Worm (Caenorhabditis elegans): ENCODE data around the gene C44C10.10.

Gene C44C10.10

DNA sequence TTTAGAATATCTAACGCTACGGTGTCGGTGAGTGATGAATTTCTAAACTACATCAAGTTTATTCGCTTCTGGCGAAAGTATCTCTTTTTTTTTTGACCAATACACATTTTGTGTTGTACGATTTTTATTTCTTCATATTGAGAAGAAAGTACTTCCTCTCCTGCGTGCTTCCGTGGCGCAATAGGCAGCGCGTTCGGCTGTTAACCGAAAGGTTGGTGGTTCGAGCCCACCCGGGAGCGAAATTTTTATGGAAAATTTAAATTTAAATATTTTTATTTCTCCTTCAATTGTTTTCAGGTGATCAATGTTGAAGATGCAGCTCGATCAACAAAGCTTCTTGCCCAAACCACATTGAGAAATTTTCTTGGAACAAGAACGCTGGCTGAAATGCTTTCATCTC lies 44.6 kb upstream of the C44C10.10 start:
- TF ChIP-seq gmeb-1 (tag; optimal IDR thresholded peaks at IDR 0.05), result peak; percentile 43
- peak; percentile 63 for TF ChIP-seq sma-3 (GFP tag; optimal IDR thresholded peaks at IDR 0.05)
- peak; percentile 22 for TF ChIP-seq nhr-25 (tag; optimal IDR thresholded peaks at IDR 0.05)
- no peak for TF ChIP-seq zag-1 (tag; optimal IDR thresholded peaks at IDR 0.05)
- peak; percentile 23 for TF ChIP-seq sma-9 (GFP tag; optimal IDR thresholded peaks at IDR 0.05)
- TF ChIP-seq sma-9 (tag; optimal IDR thresholded peaks at IDR 0.05), result no peak
- TF ChIP-seq crh-2 (tag; optimal IDR thresholded peaks at IDR 0.05), result peak; percentile 22
- TF ChIP-seq nhr-21 (tag; optimal IDR thresholded peaks at IDR 0.05), result peak; percentile 25
- TF ChIP-seq unc-55 (GFP tag; optimal IDR thresholded peaks at IDR 0.05), result no peak
- TF ChIP-seq lin-13 (GFP tag; optimal IDR thresholded peaks at IDR 0.05), result peak; percentile 3
- TF ChIP-seq nhr-237 (tag; optimal IDR thresholded peaks at IDR 0.05), result no peak
- TF ChIP-seq C34F6.9 (tag; optimal IDR thresholded peaks at IDR 0.05), result no peak
- TF ChIP-seq fos-1 (tag; optimal IDR thresholded peaks at IDR 0.05), result peak; percentile 27

DNA sequence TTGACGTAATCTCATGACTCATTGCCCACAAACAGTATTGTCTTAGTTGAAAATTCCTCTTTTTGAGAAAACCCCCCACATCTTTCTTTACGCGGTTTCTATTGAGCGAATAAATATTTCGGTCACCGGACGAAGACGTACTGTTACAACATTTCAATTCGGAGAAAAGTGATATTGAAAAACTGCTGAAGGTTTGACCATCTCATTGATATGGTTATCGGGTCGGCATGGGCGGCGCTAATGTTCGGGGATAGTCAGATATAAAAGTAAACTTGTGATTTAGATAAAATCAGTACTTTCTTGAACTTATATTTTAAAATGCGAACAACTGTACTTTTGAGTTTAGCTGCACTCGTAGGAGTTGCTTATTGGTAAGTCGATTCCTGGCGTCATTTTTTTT lies 42.9 kb upstream of the C44C10.10 start, which contains the start of gene T04F8.8:
Gene T04F8.8 (plus strand): TSS at position 301 of the 400 bp plus-strand sequence.
- TF ChIP-seq sma-3 (GFP tag; optimal IDR thresholded peaks at IDR 0.05) (peak; percentile 64), lsy-2 (tag; optimal IDR thresholded peaks at IDR 0.05) (no peak), unc-62 (GFP tag; optimal IDR thresholded peaks at IDR 0.05) (no peak)

DNA sequence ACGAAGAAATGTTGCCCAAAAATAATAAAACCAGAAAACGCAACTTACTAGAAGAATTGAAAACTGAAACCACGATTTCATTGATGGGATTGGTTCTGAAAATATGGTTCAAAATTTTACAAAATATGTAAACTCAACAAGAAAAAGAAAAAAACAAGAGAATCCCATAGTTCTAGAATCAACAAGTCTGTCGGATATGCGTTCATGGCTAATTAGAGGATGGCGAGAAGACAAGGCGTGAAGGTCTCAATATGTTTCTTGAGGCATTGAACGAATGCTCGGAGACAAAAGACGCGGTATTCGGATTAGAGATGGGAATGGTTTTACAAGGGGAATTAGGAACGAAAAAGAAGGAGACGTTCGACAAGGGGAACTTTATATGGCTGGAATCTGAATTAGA lies 39.4 kb upstream of the C44C10.10 start, which contains the start of gene cutl-11:
Gene cutl-11 (minus strand): TSS at position 101 of the 400 bp plus-strand sequence.
- TF ChIP-seq nhr-237 (tag; optimal IDR thresholded peaks at IDR 0.05), result no peak

DNA sequence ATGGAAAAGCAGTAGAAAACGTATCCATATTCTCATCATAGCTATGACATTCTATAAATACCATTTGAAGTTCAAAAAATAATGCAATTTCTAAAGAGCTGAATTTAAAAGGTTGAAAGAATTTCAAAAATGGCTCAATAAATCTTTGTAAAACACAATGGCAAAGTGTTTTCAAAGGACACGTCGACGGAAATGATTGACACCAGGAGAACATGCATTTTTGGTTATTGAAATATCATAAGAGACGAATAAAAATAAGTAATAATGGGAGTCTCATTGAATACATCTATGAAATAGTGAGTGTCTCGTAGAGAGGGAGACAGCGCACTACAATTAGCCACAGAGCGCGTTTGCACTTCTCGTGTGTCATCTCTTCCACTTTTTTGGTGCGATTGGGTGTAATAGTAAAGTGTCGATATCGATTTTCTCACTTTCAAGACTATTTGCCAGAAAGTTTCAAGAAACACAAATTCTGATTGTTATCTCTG lies 33.6 kb upstream of the C44C10.10 start, which contains the start of gene T04F8.2:
Gene T04F8.2 (minus strand): TSS at position 51 of the 488 bp plus-strand sequence.
- TF ChIP-seq mbf-1 (tag; optimal IDR thresholded peaks at IDR 0.05) (no peak), sma-3 (GFP tag; optimal IDR thresholded peaks at IDR 0.05) (peak; percentile 29), fos-1 (tag; optimal IDR thresholded peaks at IDR 0.05) (peak; percentile 82), blmp-1 (tag; optimal IDR thresholded peaks at IDR 0.05; ENCODE audit: insufficient read depth) (no peak), C34F6.9 (tag; optimal IDR thresholded peaks at IDR 0.05) (peak; percentile 77), ztf-11 (tag; optimal IDR thresholded peaks at IDR 0.05) (no peak), ceh-16 (tag; optimal IDR thresholded peaks at IDR 0.05) (peak; percentile 32), ceh-82 (tag; optimal IDR thresholded peaks at IDR 0.05) (no peak), sma-9 (GFP tag; optimal IDR thresholded peaks at IDR 0.05) (peak; percentile 76), sma-9 (tag; optimal IDR thresholded peaks at IDR 0.05) (no peak), nhr-21 (tag; optimal IDR thresholded peaks at IDR 0.05) (peak; percentile 33), nhr-237 (tag; optimal IDR thresholded peaks at IDR 0.05) (no peak), lsy-2 (tag; optimal IDR thresholded peaks at IDR 0.05) (peak in 1 of 2 experiments; percentile 67), lin-39 (tag; optimal IDR thresholded peaks at IDR 0.05) (no peak), elt-1 (tag; optimal IDR thresholded peaks at IDR 0.05) (no peak), lin-11 (tag; optimal IDR thresholded peaks at IDR 0.05) (peak; percentile 31), aly-2 (tag; optimal IDR thresholded peaks at IDR 0.05) (no peak), lin-13 (GFP tag; optimal IDR thresholded peaks at IDR 0.05) (peak; percentile 48), F13H6.1 (tag; optimal IDR thresholded peaks at IDR 0.05) (peak; percentile 28), crh-2 (tag; optimal IDR thresholded peaks at IDR 0.05) (peak; percentile 69), nhr-25 (tag; optimal IDR thresholded peaks at IDR 0.05) (peak; percentile 63), egl-27 (tag; optimal IDR thresholded peaks at IDR 0.05) (no peak), gmeb-1 (tag; optimal IDR thresholded peaks at IDR 0.05) (peak; percentile 58), R02D3.7 (tag; optimal IDR thresholded peaks at IDR 0.05) (no peak), ztf-1 (GFP tag; conservative IDR thresholded peaks at IDR 0.05) (no peak), unc-55 (GFP tag; optimal IDR thresholded peaks at IDR 0.05) (peak; percentile 77), nhr-6 (tag; optimal IDR thresholded peaks at IDR 0.05) (peak; percentile 27), unc-62 (GFP tag; optimal IDR thresholded peaks at IDR 0.05) (no peak), sem-4 (tag; optimal IDR thresholded peaks at IDR 0.05) (peak; percentile 42), nhr-129 (tag; optimal IDR thresholded peaks at IDR 0.05) (peak; percentile 84)

DNA sequence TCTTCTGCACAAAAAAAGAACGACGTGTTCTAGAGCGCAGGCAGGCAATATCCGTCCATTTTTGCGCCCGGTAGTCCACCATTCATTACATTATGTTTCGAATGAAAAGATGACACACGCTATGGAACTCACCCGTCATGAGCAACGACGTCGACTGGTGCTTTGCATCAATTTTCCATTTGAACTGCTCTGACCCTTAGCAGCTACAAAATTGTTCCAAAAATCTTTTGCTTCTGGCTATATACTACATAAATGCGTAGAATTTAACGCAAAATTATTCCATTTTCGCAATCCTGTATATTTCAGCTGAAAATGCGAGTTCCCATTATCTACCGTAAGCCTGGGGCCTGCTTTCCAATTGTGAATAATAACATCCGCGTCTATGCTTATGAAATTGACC lies 31.8 kb upstream of the C44C10.10 start, which contains the start of gene T04F8.3:
Gene T04F8.3 (plus strand): TSS at position 301 of the 400 bp plus-strand sequence.
- TF ChIP-seq ZK546.5 (tag; optimal IDR thresholded peaks at IDR 0.05) (no peak), blmp-1 (tag; optimal IDR thresholded peaks at IDR 0.05; ENCODE audit: insufficient read depth) (no peak), mdl-1 (tag; optimal IDR thresholded peaks at IDR 0.05) (no peak), ama-1 (optimal IDR thresholded peaks at IDR 0.05) (no peak), nhr-23 (tag; optimal IDR thresholded peaks at IDR 0.05) (no peak), mbf-1 (tag; optimal IDR thresholded peaks at IDR 0.05) (no peak), lsy-2 (tag; optimal IDR thresholded peaks at IDR 0.05) (no peak), sma-9 (GFP tag; optimal IDR thresholded peaks at IDR 0.05) (no peak), sma-9 (tag; optimal IDR thresholded peaks at IDR 0.05) (no peak), Y55F3AM.14 (GFP tag; optimal IDR thresholded peaks at IDR 0.05) (no peak), F13H6.1 (tag; optimal IDR thresholded peaks at IDR 0.05) (no peak), crh-2 (tag; optimal IDR thresholded peaks at IDR 0.05) (no peak), egl-27 (tag; optimal IDR thresholded peaks at IDR 0.05) (no peak), C34F6.9 (tag; optimal IDR thresholded peaks at IDR 0.05) (no peak), alr-1 (tag; optimal IDR thresholded peaks at IDR 0.05) (no peak)
